Fruit fly (Drosophila melanogaster): Measurements from ENCODE around the gene PlexA.
A peak's percentile ranks its signal among the peaks of the same experiment; 100 is the strongest.

Gene PlexA

dm6 chr4:1031687-1032140 lies 4.8 kb upstream of the PlexA start, which contains the start of gene CG11076:
TSS of gene CG11076 (minus strand) at chr4:1031757.
- TF ChIP-seq pan (optimal IDR thresholded peaks at IDR 0.05) = no peak

dm6 chr4:1031137-1031536 lies 4.2 kb upstream of the PlexA start, which contains the start of gene ATPsynbeta:
TSS of gene ATPsynbeta (plus strand) at chr4:1031484.
- TF ChIP-seq Dll (optimal IDR thresholded peaks at IDR 0.05) = no peak
- no peak for TF ChIP-seq EcR (GFP tag; optimal IDR thresholded peaks at IDR 0.05)
- TF ChIP-seq pan (optimal IDR thresholded peaks at IDR 0.05) = no peak
- no peak for TF ChIP-seq psq (optimal IDR thresholded peaks at IDR 0.05)
- no peak for TF ChIP-seq usp (GFP tag; optimal IDR thresholded peaks at IDR 0.05)
- no peak for TF ChIP-seq CG8478 (optimal IDR thresholded peaks at IDR 0.05)

dm6 chr4:1030692-1031110 lies 3.8 kb upstream of the PlexA start:
- TF ChIP-seq psq (optimal IDR thresholded peaks at IDR 0.05) (no peak), EcR (GFP tag; optimal IDR thresholded peaks at IDR 0.05) (no peak)

dm6 chr4:1029198-1029795 lies 2.4 kb upstream of the PlexA start, which contains the start of gene Mpv17:
TSS of gene Mpv17 (minus strand) at chr4:1029361.
- TF ChIP-seq pan (optimal IDR thresholded peaks at IDR 0.05) = no peak
- no peak for TF ChIP-seq psq (optimal IDR thresholded peaks at IDR 0.05)
- TF ChIP-seq EcR (GFP tag; optimal IDR thresholded peaks at IDR 0.05) = no peak
- no peak for TF ChIP-seq Dll (optimal IDR thresholded peaks at IDR 0.05)
- TF ChIP-seq CG8478 (optimal IDR thresholded peaks at IDR 0.05) = no peak
- TF ChIP-seq usp (GFP tag; optimal IDR thresholded peaks at IDR 0.05) = no peak

dm6 chr4:1026117-1026743 lies 671 bp downstream of the PlexA start:
- TF ChIP-seq EcR (GFP tag; optimal IDR thresholded peaks at IDR 0.05) (no peak), psq (optimal IDR thresholded peaks at IDR 0.05) (no peak), pan (optimal IDR thresholded peaks at IDR 0.05) (no peak)

dm6 chr4:1025101-1025500 lies 1.8 kb downstream of the PlexA start:
- TF ChIP-seq Dll (optimal IDR thresholded peaks at IDR 0.05) (no peak), pan (optimal IDR thresholded peaks at IDR 0.05) (no peak), EcR (GFP tag; optimal IDR thresholded peaks at IDR 0.05) (no peak), usp (GFP tag; optimal IDR thresholded peaks at IDR 0.05) (no peak), CG8478 (optimal IDR thresholded peaks at IDR 0.05) (no peak), psq (optimal IDR thresholded peaks at IDR 0.05) (no peak)

- TF ChIP-seq EcR (GFP tag; optimal IDR thresholded peaks at IDR 0.05) (no peak), usp (GFP tag; optimal IDR thresholded peaks at IDR 0.05) (no peak), CG8478 (optimal IDR thresholded peaks at IDR 0.05) (no peak), psq (optimal IDR thresholded peaks at IDR 0.05) (no peak), Dll (optimal IDR thresholded peaks at IDR 0.05) (no peak), pan (optimal IDR thresholded peaks at IDR 0.05) (no peak)
Measured at dm6 chr4:1008444-1008843, 18.5 kb downstream of the PlexA start.

- TF ChIP-seq pan (optimal IDR thresholded peaks at IDR 0.05) (no peak), Dll (optimal IDR thresholded peaks at IDR 0.05) (no peak), psq (optimal IDR thresholded peaks at IDR 0.05) (no peak), EcR (GFP tag; optimal IDR thresholded peaks at IDR 0.05) (no peak), usp (GFP tag; optimal IDR thresholded peaks at IDR 0.05) (no peak), CG8478 (optimal IDR thresholded peaks at IDR 0.05) (no peak)
Measured at dm6 chr4:995958-996357, 30.9 kb downstream of the PlexA start.

- TF ChIP-seq usp (GFP tag; optimal IDR thresholded peaks at IDR 0.05) (no peak), psq (optimal IDR thresholded peaks at IDR 0.05) (no peak), EcR (GFP tag; optimal IDR thresholded peaks at IDR 0.05) (peak in 1 of 2 experiments; percentile 47), CG8478 (optimal IDR thresholded peaks at IDR 0.05) (peak; percentile 84)
Measured at dm6 chr4:989058-989770, 37.7 kb downstream of the PlexA start, which contains the start of gene toy. TSS of gene toy (plus strand) at chr4:989725.

- no peak for TF ChIP-seq usp (GFP tag; optimal IDR thresholded peaks at IDR 0.05)
- TF ChIP-seq psq (optimal IDR thresholded peaks at IDR 0.05) = no peak
- TF ChIP-seq EcR (GFP tag; optimal IDR thresholded peaks at IDR 0.05) = no peak
Measured at dm6 chr4:988379-988778, 38.5 kb downstream of the PlexA start.

- TF ChIP-seq psq (optimal IDR thresholded peaks at IDR 0.05) = no peak
- no peak for TF ChIP-seq pan (optimal IDR thresholded peaks at IDR 0.05)
- no peak for TF ChIP-seq Dll (optimal IDR thresholded peaks at IDR 0.05)
- no peak for TF ChIP-seq EcR (GFP tag; optimal IDR thresholded peaks at IDR 0.05)
- no peak for TF ChIP-seq CG8478 (optimal IDR thresholded peaks at IDR 0.05)
- TF ChIP-seq usp (GFP tag; optimal IDR thresholded peaks at IDR 0.05) = no peak
Measured at dm6 chr4:984755-985154, 42.1 kb downstream of the PlexA start.

- TF ChIP-seq EcR (GFP tag; optimal IDR thresholded peaks at IDR 0.05) = no peak
- no peak for TF ChIP-seq Dll (optimal IDR thresholded peaks at IDR 0.05)
- TF ChIP-seq psq (optimal IDR thresholded peaks at IDR 0.05) = no peak
- TF ChIP-seq pan (optimal IDR thresholded peaks at IDR 0.05) = no peak
- TF ChIP-seq usp (GFP tag; optimal IDR thresholded peaks at IDR 0.05) = no peak
- no peak for TF ChIP-seq CG8478 (optimal IDR thresholded peaks at IDR 0.05)
Measured at dm6 chr4:982791-983407, 44.0 kb downstream of the PlexA start.
